Fruit fly (Drosophila melanogaster) whole organism, embryonic: ENCODE data around the gene Polr3H.

Source experiments
- BEAF-32 ChIP-seq: fragments of 200-800 bp; sonication (Bioruptor generic); optimal IDR thresholded peaks from 3 replicates; lab custom pipeline; 2017; ENCODE audit warnings: missing biosample characterization, missing genetic modification characterization, mild to moderate bottlenecking, moderate library complexity, missing genetic modification reagents
- Bgb ChIP-seq: fragments of 200-800 bp; sonication (Bioruptor generic); IDR thresholded peaks from 2 replicates; pipeline ENCODE4 v1.3.6; 2022; ENCODE audit warnings: missing biosample characterization, missing genetic modification characterization; ENCODE audit not compliant: partially characterized antibody
- CG1024 ChIP-seq: fragments of 200-800 bp; sonication (Bioruptor generic); IDR thresholded peaks from 2 replicates; pipeline ENCODE4 v1.3.6; 2022; ENCODE audit warnings: missing biosample characterization, missing genetic modification characterization
- CG11093 ChIP-seq: fragments of 200-800 bp; sonication (Bioruptor generic); IDR thresholded peaks from 3 replicates; pipeline ENCODE4 v1.3.6; 2022; ENCODE audit warnings: missing biosample characterization, missing genetic modification characterization
- CG13287 ChIP-seq: fragments of 200-800 bp; sonication (Bioruptor generic); IDR thresholded peaks from 2 replicates; pipeline ENCODE4 v1.3.6; 2022; ENCODE audit warnings: missing biosample characterization, missing genetic modification characterization; ENCODE audit not compliant: partially characterized antibody
- CG14014 ChIP-seq: fragments of 200-800 bp; sonication (Bioruptor generic); IDR thresholded peaks from 2 replicates; pipeline ENCODE4 v1.3.6; 2022; ENCODE audit warnings: missing biosample characterization, missing genetic modification characterization
- CG15269 ChIP-seq: fragments of 200-800 bp; sonication (Bioruptor generic); optimal IDR thresholded peaks from 2 replicates; lab custom pipeline; 2018; ENCODE audit warnings: missing biosample characterization, mild to moderate bottlenecking, missing genetic modification characterization, moderate library complexity
- CG17359 ChIP-seq: fragments of 200-800 bp; sonication (Bioruptor generic); optimal IDR thresholded peaks from 3 replicates; lab custom pipeline; 2018; ENCODE audit warnings: missing biosample characterization, mild to moderate bottlenecking, missing genetic modification characterization, moderate library complexity
- CG17612 ChIP-seq: fragments of 200-800 bp; sonication (Bioruptor generic); IDR thresholded peaks from 2 replicates; pipeline ENCODE4 v1.3.6; 2022; ENCODE audit warnings: missing biosample characterization, missing genetic modification characterization
- CG1792 ChIP-seq: fragments of 200-800 bp; sonication (Bioruptor generic); optimal IDR thresholded peaks from 2 replicates; lab custom pipeline; 2016; ENCODE audit warnings: missing biosample characterization, missing genetic modification characterization
- CG2129 ChIP-seq: fragments of 200-800 bp; sonication (Bioruptor generic); IDR thresholded peaks from 2 replicates; pipeline ENCODE4 v1.3.6; 2022; ENCODE audit warnings: missing biosample characterization, missing genetic modification characterization; ENCODE audit not compliant: partially characterized antibody
- CG2875 ChIP-seq: fragments of 200-800 bp; sonication (Bioruptor generic); optimal IDR thresholded peaks from 2 replicates; lab custom pipeline; 2017; ENCODE audit warnings: missing biosample characterization, mild to moderate bottlenecking, missing genetic modification characterization, missing genetic modification reagents
- CG31388 ChIP-seq: fragments of 200-800 bp; sonication (Bioruptor generic); optimal IDR thresholded peaks from 2 replicates; lab custom pipeline; 2016; ENCODE audit warnings: missing biosample characterization, missing genetic modification characterization
- CG6854 ChIP-seq: fragments of 200-800 bp; sonication (Bioruptor generic); optimal IDR thresholded peaks from 3 replicates; lab custom pipeline; 2017; ENCODE audit warnings: missing biosample characterization, mild to moderate bottlenecking, missing genetic modification characterization
- CG7963 ChIP-seq: fragments of 200-800 bp; sonication (Bioruptor generic); IDR thresholded peaks from 3 replicates; pipeline ENCODE4 v1.3.6; 2022; ENCODE audit warnings: missing biosample characterization, missing genetic modification characterization; ENCODE audit not compliant: partially characterized antibody
- CG7987 ChIP-seq: fragments of 200-800 bp; sonication (Bioruptor generic); optimal IDR thresholded peaks from 2 replicates; lab custom pipeline; 2018; ENCODE audit warnings: missing biosample characterization, mild to moderate bottlenecking, missing genetic modification characterization, moderate library complexity
- CG9876 ChIP-seq: fragments of 200-800 bp; sonication (Bioruptor generic); optimal IDR thresholded peaks from 2 replicates; lab custom pipeline; 2016; ENCODE audit warnings: missing biosample characterization, missing genetic modification characterization
- CG9932 ChIP-seq: fragments of 200-800 bp; sonication (Bioruptor generic); IDR thresholded peaks from 2 replicates; pipeline ENCODE4 v1.3.6; 2022; ENCODE audit warnings: missing biosample characterization, missing genetic modification characterization
- Deaf1 ChIP-seq: fragments of 200-800 bp; optimal IDR thresholded peaks from 3 replicates; lab custom pipeline; 2019; ENCODE audit warnings: missing biosample characterization, mild to moderate bottlenecking, missing genetic modification characterization, moderate library complexity
- Dfd ChIP-seq, 2 experiments: fragments of >200 bp; optimal IDR thresholded peaks; 2 replicates each; lab custom pipeline; 2017; ENCODE audit warnings: missing biosample characterization in 2 of 2, missing genetic modification characterization in 2 of 2
- Dll ChIP-seq: fragments of 200-800 bp; sonication (Bioruptor generic); IDR thresholded peaks from 4 replicates; pipeline ENCODE4 v1.3.6; 2022; ENCODE audit warnings: missing biosample characterization, missing genetic modification characterization; ENCODE audit not compliant: partially characterized antibody
- Dp ChIP-seq: fragments of 200-800 bp; sonication (Bioruptor generic); optimal IDR thresholded peaks from 2 replicates; lab custom pipeline; 2018; ENCODE audit warnings: missing biosample characterization, mild to moderate bottlenecking, missing genetic modification characterization, moderate library complexity
- HLH4C ChIP-seq: fragments of 200-800 bp; sonication (Bioruptor generic); IDR thresholded peaks from 3 replicates; pipeline ENCODE4 v1.3.6; 2022; ENCODE audit warnings: missing biosample characterization, missing genetic modification characterization; ENCODE audit not compliant: partially characterized antibody
- Hr78 ChIP-seq, 2 experiments: fragments of 200-800 bp in 1 of 2; fragments of >200 bp in 1 of 2; sonication (Bioruptor generic) in 1 of 2; optimal IDR thresholded peaks; 2 replicates each; lab custom pipeline; 2017 to 2019; ENCODE audit warnings: missing biosample characterization in 2 of 2, missing genetic modification characterization in 2 of 2, mild to moderate bottlenecking in 1 of 2, moderate library complexity in 1 of 2
- Med ChIP-seq: fragments of 200-800 bp; sonication (Bioruptor generic); peaks from one replicate; lab custom pipeline; 2016; ENCODE audit warnings: missing biosample characterization, missing genetic modification characterization, mild to moderate bottlenecking, inconsistent platforms, moderate library complexity
- Myb ChIP-seq: fragments of 200-800 bp; sonication (Bioruptor generic); optimal IDR thresholded peaks from 2 replicates; lab custom pipeline; 2016; ENCODE audit warnings: missing biosample characterization, missing genetic modification characterization
- Sry-δ ChIP-seq: fragments of 200-800 bp; sonication (Bioruptor generic); optimal IDR thresholded peaks from 2 replicates; lab custom pipeline; 2016; ENCODE audit warnings: missing biosample characterization, missing genetic modification characterization
- amos ChIP-seq: fragments of 200-800 bp; sonication (Bioruptor generic); IDR thresholded peaks from 2 replicates; pipeline ENCODE4 v1.3.6; 2022; ENCODE audit warnings: missing biosample characterization, missing genetic modification characterization; ENCODE audit not compliant: partially characterized antibody
- bsh ChIP-seq, 2 experiments: fragments of 200-800 bp; sonication (Bioruptor generic); optimal IDR thresholded peaks; 2 replicates each; lab custom pipeline; 2017 to 2018; ENCODE audit warnings: mild to moderate bottlenecking in 2 of 2, missing biosample characterization in 2 of 2, missing genetic modification characterization in 2 of 2, moderate library complexity in 1 of 2
- cato ChIP-seq: fragments of 200-800 bp; sonication (Bioruptor generic); optimal IDR thresholded peaks from 2 replicates; lab custom pipeline; 2016; ENCODE audit warnings: missing biosample characterization, missing genetic modification characterization, borderline replicate concordance
- disco-r ChIP-seq: fragments of 200-800 bp; sonication (Bioruptor generic); optimal IDR thresholded peaks from 2 replicates; lab custom pipeline; 2016; ENCODE audit warnings: missing biosample characterization, missing genetic modification characterization
- knrl ChIP-seq: fragments of 200-800 bp; sonication (Bioruptor generic); IDR thresholded peaks from 3 replicates; pipeline ENCODE4 v1.3.6; 2022; ENCODE audit warnings: missing biosample characterization, missing genetic modification characterization; ENCODE audit not compliant: partially characterized antibody
- mirr ChIP-seq: fragments of 200-800 bp; sonication (Bioruptor generic); optimal IDR thresholded peaks from 3 replicates; lab custom pipeline; 2018; ENCODE audit warnings: missing biosample characterization, mild to moderate bottlenecking, missing genetic modification characterization
- nerfin-2 ChIP-seq: fragments of 200-800 bp; sonication (Bioruptor generic); IDR thresholded peaks from 2 replicates; pipeline ENCODE4 v1.3.6; 2022; ENCODE audit warnings: missing biosample characterization, missing genetic modification characterization; ENCODE audit not compliant: partially characterized antibody
- phol ChIP-seq: fragments of 200-800 bp; sonication (Bioruptor generic); optimal IDR thresholded peaks from 3 replicates; lab custom pipeline; 2018; ENCODE audit warnings: missing biosample characterization, mild to moderate bottlenecking, missing genetic modification characterization, moderate library complexity
- row ChIP-seq: fragments of 200-800 bp; sonication (Bioruptor generic); IDR thresholded peaks from 3 replicates; pipeline ENCODE4 v1.3.6; 2022; ENCODE audit warnings: missing biosample characterization, missing genetic modification characterization
- sens ChIP-seq: fragments of 200-800 bp; sonication (Bioruptor generic); peaks from one replicate; lab custom pipeline; 2016; ENCODE audit warnings: missing biosample characterization, missing genetic modification characterization
- sna ChIP-seq: fragments of 200-800 bp; sonication (Bioruptor generic); IDR thresholded peaks from 2 replicates; pipeline ENCODE4 v1.3.6; 2022; ENCODE audit warnings: missing biosample characterization, missing genetic modification characterization; ENCODE audit not compliant: partially characterized antibody
- tx ChIP-seq: fragments of 200-800 bp; sonication (Bioruptor generic); optimal IDR thresholded peaks from 2 replicates; lab custom pipeline; 2016; ENCODE audit warnings: missing biosample characterization, missing genetic modification characterization
- unc-4 ChIP-seq: fragments of 200-800 bp; sonication (Bioruptor generic); IDR thresholded peaks from 2 replicates; pipeline ENCODE4 v1.3.6; 2022; ENCODE audit warnings: missing biosample characterization, missing genetic modification characterization; ENCODE audit not compliant: partially characterized antibody
- unpg ChIP-seq: fragments of 200-800 bp; sonication (Bioruptor generic); optimal IDR thresholded peaks from 3 replicates; lab custom pipeline; 2018; ENCODE audit warnings: missing biosample characterization, mild to moderate bottlenecking, missing genetic modification characterization, moderate library complexity
- usp ChIP-seq: fragments of >200 bp; optimal IDR thresholded peaks from 2 replicates; lab custom pipeline; 2017; ENCODE audit warnings: missing biosample characterization, missing genetic modification characterization
- zf30C ChIP-seq: fragments of 200-800 bp; sonication (Bioruptor generic); optimal IDR thresholded peaks from 3 replicates; lab custom pipeline; 2018; ENCODE audit warnings: missing biosample characterization, mild to moderate bottlenecking, missing genetic modification characterization

The Polr3H gene

DNA sequence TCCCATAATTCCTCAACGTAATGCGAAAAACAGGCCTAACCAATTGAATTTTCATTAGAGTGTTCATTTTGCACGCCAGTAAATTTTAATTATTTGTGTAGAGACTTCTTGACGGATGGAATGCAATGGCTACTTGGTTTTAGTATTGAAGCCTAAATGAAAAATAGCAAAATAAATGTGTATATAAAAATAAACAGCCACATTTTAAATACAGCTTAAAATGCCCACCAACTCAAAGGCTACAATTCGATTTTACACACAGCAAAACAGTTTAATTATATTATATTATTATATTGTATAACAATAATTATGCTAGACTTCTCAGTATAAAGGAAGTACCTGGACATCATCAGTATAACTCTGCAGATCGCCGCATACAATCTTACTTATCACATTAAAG is 24.3 kb upstream of the Polr3H start, which contains the start of gene Akr1B:
Gene Akr1B (minus strand): TSS at position 101 of the 400 bp plus-strand sequence.
- TF ChIP-seq disco-r (GFP tag; lab: Kevin White, UChicago): no peak

DNA sequence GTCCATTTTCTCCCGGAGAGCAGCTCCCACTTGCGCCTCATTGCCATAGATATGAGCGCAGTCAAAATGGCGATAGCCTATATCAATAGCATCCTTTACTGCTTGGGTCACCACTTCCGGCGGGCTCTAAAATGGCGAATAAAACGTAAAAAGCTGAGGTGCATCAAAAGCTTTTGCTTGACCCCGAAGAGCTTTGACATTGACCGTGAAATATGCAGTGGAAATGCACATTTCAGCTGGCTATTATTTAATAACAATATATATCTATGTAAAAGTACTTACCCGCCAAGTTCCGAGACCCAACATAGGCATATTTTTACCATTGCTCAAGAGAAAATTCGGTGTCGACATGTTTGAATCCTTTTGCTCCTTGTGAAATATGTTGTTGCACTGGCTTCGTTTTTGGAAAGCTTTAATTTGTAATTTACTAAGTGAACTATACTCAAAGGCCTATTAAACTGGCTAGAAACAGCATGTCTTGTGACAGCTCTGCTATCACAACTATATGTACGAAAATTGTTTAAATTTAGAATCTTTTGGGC is 22.9 kb upstream of the Polr3H start, which contains the start of gene CG6083:
Gene CG6083 (minus strand): TSS at position 492 of the 542 bp plus-strand sequence.
- TF ChIP-seq CG1024 (GFP tag; lab: Robert Waterston, UW): no peak
- TF ChIP-seq phol (tag; lab: Kevin White, UChicago): peak; percentile 8
- no peak for TF ChIP-seq Dfd (GFP tag; optimal IDR thresholded peaks at IDR 0.05; lab: Kevin White, UChicago)
- no peak for TF ChIP-seq CG7963 (GFP tag; lab: Robert Waterston, UW)
- peak in 1 of 2 experiments; percentile 95 for TF ChIP-seq Hr78 (GFP tag; optimal IDR thresholded peaks at IDR 0.05; lab: Kevin White, UChicago)
- no peak for TF ChIP-seq CG31388 (GFP tag; lab: Kevin White, UChicago)
- no peak for TF ChIP-seq zf30C (GFP tag; lab: Kevin White, UChicago)
- TF ChIP-seq, all 482 proteins: peak for 2

DNA sequence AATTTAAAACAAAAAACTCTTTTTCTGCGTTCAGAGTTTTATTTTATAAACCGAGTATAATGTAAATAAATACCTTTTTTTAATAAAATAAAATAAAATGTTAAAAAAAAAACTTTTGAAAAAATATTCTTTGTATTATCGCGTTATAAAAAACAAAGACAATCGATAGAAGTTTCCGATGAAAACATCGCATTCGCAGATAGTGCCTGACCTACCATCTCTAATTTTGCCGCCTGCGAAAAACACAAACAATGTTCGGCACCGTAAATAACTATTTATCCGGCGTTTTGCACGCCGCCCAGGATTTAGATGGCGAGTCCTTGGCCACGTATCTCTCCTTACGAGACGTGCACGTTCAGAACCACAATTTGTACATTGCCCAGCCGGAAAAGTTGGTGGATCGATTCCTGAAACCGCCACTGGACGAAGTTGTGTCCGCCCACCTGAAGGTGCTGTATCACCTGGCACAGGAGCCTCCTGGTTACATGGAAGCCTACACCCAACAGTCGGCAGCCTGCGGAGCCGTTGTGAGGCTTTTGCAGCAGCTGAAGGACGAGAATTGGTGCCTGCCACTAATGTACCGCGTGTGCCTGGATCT is 22.2 kb upstream of the Polr3H start, which contains the start of gene PCID2:
Gene PCID2 (plus strand): TSS at position 213 of the 598 bp plus-strand sequence.
- TF ChIP-seq CG2129 (peak; percentile 58), CG14014 (no peak), amos (GFP tag; lab: Robert Waterston, UW) (peak; percentile 83), unpg (GFP tag; lab: Kevin White, UChicago) (no peak), CG9876 (GFP tag; lab: Kevin White, UChicago) (no peak), Bgb (peak; percentile 74), CG1792 (no peak), unc-4 (GFP tag; lab: Robert Waterston, UW) (peak; percentile 77), sna (GFP tag; lab: Robert Waterston, UW) (peak; percentile 80), row (GFP tag; lab: Robert Waterston, UW) (peak; percentile 33; the same call in 1 of the 3 replicates), tx (no peak), mirr (no peak), CG15269 (tag; lab: Kevin White, UChicago) (no peak), CG17612 (GFP tag; lab: Robert Waterston, UW) (no peak), CG13287 (GFP tag; lab: Robert Waterston, UW) (peak; percentile 89), Myb (peak; percentile 14), nerfin-2 (GFP tag; lab: Robert Waterston, UW) (peak; percentile 72), cato (GFP tag; lab: Kevin White, UChicago) (no peak), Dp (GFP tag; lab: Kevin White, UChicago) (peak; percentile 32), CG6854 (no peak), HLH4C (peak; percentile 68; the same call in 1 of the 3 replicates), CG7963 (GFP tag; lab: Robert Waterston, UW) (peak; percentile 53; the same call in 1 of the 3 replicates), CG7987 (no peak), Dll (GFP tag; lab: Robert Waterston, UW) (peak; percentile 87), CG2875 (GFP tag; lab: Kevin White, UChicago) (no peak), Med (GFP tag; lab: Kevin White, UChicago) (peak; percentile 35), knrl (GFP tag; lab: Robert Waterston, UW) (peak; percentile 79), BEAF-32 (GFP tag; lab: Kevin White, UChicago) (peak; percentile 68), Sry-δ (GFP tag; lab: Kevin White, UChicago) (peak; percentile 77), Deaf1 (tag; lab: Kevin White, UChicago) (no peak), CG9932 (GFP tag; lab: Robert Waterston, UW) (no peak), usp (no peak), bsh (GFP tag; optimal IDR thresholded peaks at IDR 0.05; lab: Kevin White, UChicago) (no peak), sens (GFP tag; lab: Kevin White, UChicago) (peak; percentile 28), CG17359 (tag; lab: Kevin White, UChicago) (no peak), CG11093 (no peak)
